Worm (Caenorhabditis elegans): ENCODE data around the gene btb-20.

btb-20 gene

DNA sequence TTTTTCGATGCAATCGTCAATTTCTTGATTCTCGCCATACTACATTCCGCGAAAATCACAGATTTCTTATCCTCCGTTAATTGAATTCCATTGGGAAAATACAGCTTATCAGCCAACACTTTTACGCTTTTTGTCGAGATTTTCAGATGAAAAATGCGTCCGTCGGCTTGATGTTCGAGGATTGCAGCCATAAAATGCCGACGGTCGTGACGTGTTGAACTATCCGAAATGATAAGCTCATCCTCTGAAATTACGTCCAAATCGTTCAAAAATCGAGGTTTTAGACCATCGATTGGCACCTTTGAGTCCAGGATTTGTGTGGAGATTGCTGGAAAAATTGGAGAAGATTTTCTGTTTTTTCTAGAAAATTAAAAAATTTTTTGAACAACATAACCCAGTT is 3.8 kb upstream of the btb-20 start:
- TF ChIP-seq lin-39 (tag; optimal IDR thresholded peaks at IDR 0.05) (no peak), C34F6.9 (tag; optimal IDR thresholded peaks at IDR 0.05) (no peak), nhr-6 (tag; optimal IDR thresholded peaks at IDR 0.05) (no peak), aly-2 (tag; optimal IDR thresholded peaks at IDR 0.05) (no peak), F13H6.1 (tag; optimal IDR thresholded peaks at IDR 0.05) (no peak), mbf-1 (tag; optimal IDR thresholded peaks at IDR 0.05) (no peak), dmd-4 (tag; optimal IDR thresholded peaks at IDR 0.05) (no peak), nhr-11 (tag; optimal IDR thresholded peaks at IDR 0.05) (no peak), sem-4 (tag; optimal IDR thresholded peaks at IDR 0.05) (no peak), crh-2 (tag; optimal IDR thresholded peaks at IDR 0.05) (no peak), skn-1 (tag; optimal IDR thresholded peaks at IDR 0.05) (no peak), gmeb-1 (tag; optimal IDR thresholded peaks at IDR 0.05) (no peak), ceh-16 (tag; optimal IDR thresholded peaks at IDR 0.05) (no peak), nhr-10 (tag; optimal IDR thresholded peaks at IDR 0.05) (no peak), ceh-82 (tag; optimal IDR thresholded peaks at IDR 0.05) (no peak), Y55F3AM.14 (GFP tag; optimal IDR thresholded peaks at IDR 0.05) (no peak), ztf-4 (tag; optimal IDR thresholded peaks at IDR 0.05) (no peak)

DNA sequence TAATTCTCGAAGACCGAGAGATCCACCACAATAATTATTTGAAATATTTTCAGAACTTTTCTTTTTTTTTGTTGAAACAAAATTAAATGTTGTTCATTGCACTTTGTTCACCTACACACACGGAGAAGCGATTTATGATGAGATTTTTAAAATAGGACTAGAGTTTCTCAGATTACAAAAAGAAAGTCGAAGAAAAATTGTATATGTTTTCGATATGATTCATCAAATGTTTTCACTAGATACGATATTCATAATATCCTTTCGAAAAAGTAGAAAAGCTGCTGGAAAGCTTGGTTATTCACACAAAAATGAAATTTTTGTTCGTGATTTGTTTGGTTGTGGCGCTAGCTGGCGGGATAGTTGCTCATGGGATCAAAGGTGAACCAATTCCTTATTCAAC is 1.7 kb upstream of the btb-20 start, which contains the start of gene F57C2.4:
Gene F57C2.4, plus strand, starts transcription at position 301 of the 400 bp plus-strand sequence.
- TF ChIP-seq alr-1 (tag; optimal IDR thresholded peaks at IDR 0.05) (no peak), ceh-82 (tag; optimal IDR thresholded peaks at IDR 0.05) (no peak), snpc-4 (tag; optimal IDR thresholded peaks at IDR 0.05) (no peak), ztf-1 (GFP tag; conservative IDR thresholded peaks at IDR 0.05) (no peak), elt-1 (tag; optimal IDR thresholded peaks at IDR 0.05) (no peak), unc-39 (tag; optimal IDR thresholded peaks at IDR 0.05) (no peak), nhr-10 (tag; optimal IDR thresholded peaks at IDR 0.05) (no peak), lsy-2 (tag; optimal IDR thresholded peaks at IDR 0.05) (no peak), nhr-77 (tag; optimal IDR thresholded peaks at IDR 0.05) (no peak), Y55F3AM.14 (GFP tag; optimal IDR thresholded peaks at IDR 0.05) (no peak), unc-55 (GFP tag; optimal IDR thresholded peaks at IDR 0.05) (no peak), nhr-21 (tag; optimal IDR thresholded peaks at IDR 0.05) (no peak), mdl-1 (tag; optimal IDR thresholded peaks at IDR 0.05) (no peak)

DNA sequence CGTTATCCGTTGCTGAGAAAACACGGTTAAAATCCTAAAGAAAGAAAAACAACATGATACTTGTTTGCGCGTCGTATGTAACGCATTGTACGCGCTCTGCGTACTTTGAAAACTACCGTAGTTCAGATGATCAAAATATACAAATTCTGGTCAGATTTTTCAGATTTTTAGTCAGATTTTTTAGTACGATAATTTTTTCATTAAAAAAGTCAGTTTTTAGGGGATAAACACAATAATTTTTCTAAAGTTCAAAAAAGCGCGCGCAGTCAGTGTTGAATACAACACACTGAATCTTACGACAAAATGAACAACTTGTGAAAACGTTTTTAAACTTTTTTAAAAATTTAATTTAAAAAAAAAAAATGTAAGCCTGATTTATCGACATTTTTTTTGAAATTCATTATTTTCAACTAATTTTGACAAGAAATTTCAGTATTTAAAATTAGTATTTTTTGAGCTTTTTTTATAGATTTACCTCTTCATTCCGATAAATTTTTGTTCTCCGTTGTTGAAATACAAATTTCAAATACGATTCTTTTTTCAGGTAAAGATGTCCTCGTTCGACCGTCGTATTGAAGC is 412 bp upstream of the btb-20 start, which contains the start of gene pot-2:
Gene pot-2, plus strand, starts transcription at position 529 of the 579 bp plus-strand sequence.
- TF ChIP-seq lin-13 (GFP tag; optimal IDR thresholded peaks at IDR 0.05) = no peak
- no peak for TF ChIP-seq nhr-237 (tag; optimal IDR thresholded peaks at IDR 0.05)
- no peak for TF ChIP-seq mbf-1 (tag; optimal IDR thresholded peaks at IDR 0.05)
- no peak for TF ChIP-seq blmp-1 (tag; optimal IDR thresholded peaks at IDR 0.05; ENCODE audit: insufficient read depth)
- TF ChIP-seq lin-11 (tag; optimal IDR thresholded peaks at IDR 0.05) = no peak
- no peak for TF ChIP-seq gmeb-1 (tag; optimal IDR thresholded peaks at IDR 0.05)

DNA sequence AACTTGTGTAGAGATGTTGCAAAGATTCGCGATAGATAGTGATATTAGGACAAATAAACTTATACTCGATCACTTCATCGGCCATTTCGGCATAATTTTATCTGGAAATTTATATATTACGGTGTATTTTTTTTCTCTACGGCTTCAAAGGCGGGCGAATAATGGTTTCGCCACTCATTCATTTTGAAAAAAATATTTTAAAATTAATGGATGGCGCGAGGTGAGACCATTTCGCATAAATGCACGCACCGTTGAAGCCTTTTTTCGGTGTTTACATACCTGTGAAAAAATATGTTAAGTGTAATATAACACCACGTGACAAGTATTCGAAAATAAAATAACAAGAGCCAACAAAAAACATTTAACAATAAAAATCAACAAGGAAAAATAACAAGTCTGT is 1.3 kb downstream of the btb-20 start, which contains the start of gene btb-19:
Gene btb-19, minus strand, starts transcription at position 101 of the 400 bp plus-strand sequence.
- no peak for TF ChIP-seq Y55F3AM.14 (GFP tag; optimal IDR thresholded peaks at IDR 0.05)

DNA sequence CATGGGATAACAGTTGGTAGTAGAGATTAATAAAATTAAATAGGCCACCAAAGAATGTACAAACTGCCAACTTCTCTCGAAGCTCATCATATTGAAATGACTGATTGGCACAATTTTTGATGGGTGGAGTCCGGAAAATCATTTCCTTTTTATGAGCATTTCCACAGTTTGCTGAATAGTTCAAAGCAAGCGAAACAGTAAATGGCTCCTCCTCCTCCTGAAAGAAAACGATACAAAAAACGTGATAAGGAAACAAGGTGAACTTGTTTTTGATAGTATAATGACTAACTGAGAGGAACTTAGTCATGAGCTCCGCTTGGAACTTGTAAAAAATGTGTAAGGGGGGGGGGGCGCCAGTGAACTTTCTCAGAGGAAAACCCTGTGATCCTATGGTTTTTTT is 8.3 kb downstream of the btb-20 start, which contains the start of gene K10H10.9:
Gene K10H10.9, minus strand, starts transcription at position 101 of the 400 bp plus-strand sequence.
- TF ChIP-seq nhr-23 (tag; optimal IDR thresholded peaks at IDR 0.05) (no peak), nhr-129 (tag; optimal IDR thresholded peaks at IDR 0.05) (no peak), sem-4 (tag; optimal IDR thresholded peaks at IDR 0.05) (no peak), crh-2 (tag; optimal IDR thresholded peaks at IDR 0.05) (no peak), gmeb-1 (tag; optimal IDR thresholded peaks at IDR 0.05) (no peak), nhr-10 (tag; optimal IDR thresholded peaks at IDR 0.05) (no peak), mab-5 (tag; optimal IDR thresholded peaks at IDR 0.05) (no peak), zag-1 (tag; optimal IDR thresholded peaks at IDR 0.05) (no peak), aly-2 (tag; optimal IDR thresholded peaks at IDR 0.05) (no peak), nhr-6 (tag; optimal IDR thresholded peaks at IDR 0.05) (no peak)

Measured in whole organism, L2 larva.